Fruit fly (Drosophila melanogaster) whole organism, embryonic: ENCODE results near the gene CG5644.

Experiments used
- Atf6 ChIP-seq: fragments of 200-800 bp; sonication (Bioruptor generic); IDR thresholded peaks from 2 replicates; pipeline ENCODE4 v1.3.6; 2022; ENCODE audit warnings: missing biosample characterization, missing genetic modification characterization
- CG11560 ChIP-seq: fragments of 200-800 bp; sonication (Bioruptor generic); IDR thresholded peaks from 3 replicates; pipeline ENCODE4 v1.3.6; 2022; ENCODE audit warnings: missing biosample characterization, missing genetic modification characterization
- CG11696 ChIP-seq: fragments of 200-800 bp; sonication (Bioruptor generic); IDR thresholded peaks from 2 replicates; pipeline ENCODE4 v1.3.6; 2022; ENCODE audit warnings: missing biosample characterization, missing genetic modification characterization
- CG13123 ChIP-seq: fragments of 200-800 bp; sonication (Bioruptor generic); optimal IDR thresholded peaks from 2 replicates; lab custom pipeline; 2016; ENCODE audit warnings: missing biosample characterization, missing genetic modification characterization
- CG14860 ChIP-seq: fragments of 200-800 bp; sonication (Bioruptor generic); IDR thresholded peaks from 3 replicates; pipeline ENCODE4 v1.3.6; 2022; ENCODE audit warnings: missing biosample characterization, missing genetic modification characterization; ENCODE audit not compliant: partially characterized antibody
- CG15514 ChIP-seq: fragments of 200-800 bp; sonication (Bioruptor generic); optimal IDR thresholded peaks from 3 replicates; lab custom pipeline; 2017; ENCODE audit warnings: missing biosample characterization, missing genetic modification characterization, mild to moderate bottlenecking, moderate library complexity, missing genetic modification reagents
- CG16863 ChIP-seq: fragments of 200-800 bp; sonication (Bioruptor generic); optimal IDR thresholded peaks from 3 replicates; lab custom pipeline; 2016; ENCODE audit warnings: missing biosample characterization, missing genetic modification characterization
- CG18262 ChIP-seq: fragments of 200-800 bp; optimal IDR thresholded peaks from 3 replicates; lab custom pipeline; 2019; ENCODE audit warnings: missing biosample characterization, mild to moderate bottlenecking, missing genetic modification characterization, moderate library complexity
- CG2712 ChIP-seq: fragments of 200-800 bp; optimal IDR thresholded peaks from 3 replicates; lab custom pipeline; 2019; ENCODE audit warnings: missing biosample characterization, mild to moderate bottlenecking, missing genetic modification characterization, moderate library complexity
- CG31365 ChIP-seq: fragments of 200-800 bp; sonication (Bioruptor generic); optimal IDR thresholded peaks from 2 replicates; lab custom pipeline; 2018; ENCODE audit warnings: missing biosample characterization, mild to moderate bottlenecking, missing genetic modification characterization
- CG34376 ChIP-seq: fragments of 200-800 bp; sonication (Bioruptor generic); optimal IDR thresholded peaks from 2 replicates; lab custom pipeline; 2018; ENCODE audit warnings: missing biosample characterization, mild to moderate bottlenecking, missing genetic modification characterization
- CG34422 ChIP-seq: fragments of 200-800 bp; sonication (Bioruptor generic); IDR thresholded peaks from 3 replicates; pipeline ENCODE4 v1.3.6; 2022; ENCODE audit warnings: missing biosample characterization, missing genetic modification characterization
- CG4707 ChIP-seq: fragments of 200-800 bp; sonication (Bioruptor generic); optimal IDR thresholded peaks from 2 replicates; lab custom pipeline; 2018; ENCODE audit warnings: missing biosample characterization, mild to moderate bottlenecking, missing genetic modification characterization, moderate library complexity
- CG6254 ChIP-seq: fragments of 200-800 bp; sonication (Bioruptor generic); optimal IDR thresholded peaks from 3 replicates; lab custom pipeline; 2017; ENCODE audit warnings: mild to moderate bottlenecking, missing biosample characterization, missing genetic modification reagents, missing genetic modification characterization
- CG6689 ChIP-seq: fragments of 200-800 bp; sonication (Bioruptor generic); IDR thresholded peaks from 2 replicates; pipeline ENCODE4 v1.3.6; 2022; ENCODE audit warnings: missing biosample characterization, missing genetic modification characterization
- CG8388 ChIP-seq: fragments of 200-800 bp; sonication (Bioruptor generic); optimal IDR thresholded peaks from 2 replicates; lab custom pipeline; 2019; ENCODE audit warnings: missing biosample characterization, mild to moderate bottlenecking, missing genetic modification characterization, moderate library complexity
- CG9797 ChIP-seq: fragments of 200-800 bp; sonication (Bioruptor generic); optimal IDR thresholded peaks from 3 replicates; lab custom pipeline; 2018; ENCODE audit warnings: missing biosample characterization, mild to moderate bottlenecking, missing genetic modification characterization
- CoRest ChIP-seq: fragments of 200-800 bp; sonication (Bioruptor generic); optimal IDR thresholded peaks from 3 replicates; lab custom pipeline; 2018; ENCODE audit warnings: missing biosample characterization, mild to moderate bottlenecking, missing genetic modification characterization, moderate library complexity
- CrebB ChIP-seq: fragments of 200-800 bp; sonication (Bioruptor generic); optimal IDR thresholded peaks from 3 replicates; lab custom pipeline; 2018; ENCODE audit warnings: missing biosample characterization, mild to moderate bottlenecking, missing genetic modification characterization
- D ChIP-seq, 2 experiments: fragments of 200-800 bp in 1 of 2; fragments of >200 bp in 1 of 2; sonication (Bioruptor generic) in 1 of 2; optimal IDR thresholded peaks; 2 replicates in 1 of 2; 3 replicates in 1 of 2; lab custom pipeline; 2017; ENCODE audit warnings: mild to moderate bottlenecking in 1 of 2, missing biosample characterization in 1 of 2, missing genetic modification characterization in 1 of 2, missing genetic modification reagents in 1 of 2
- Dad ChIP-seq: fragments of 200-800 bp; sonication (Bioruptor generic); optimal IDR thresholded peaks from 3 replicates; lab custom pipeline; 2016; ENCODE audit warnings: missing biosample characterization, missing genetic modification characterization
- Dll ChIP-seq: fragments of 200-800 bp; sonication (Bioruptor generic); IDR thresholded peaks from 4 replicates; pipeline ENCODE4 v1.3.6; 2022; ENCODE audit warnings: missing biosample characterization, missing genetic modification characterization; ENCODE audit not compliant: partially characterized antibody
- Drgx ChIP-seq: fragments of 200-800 bp; sonication (Bioruptor generic); IDR thresholded peaks from 2 replicates; pipeline ENCODE4 v1.3.6; 2022; ENCODE audit warnings: missing biosample characterization, missing genetic modification characterization
- Eip74EF ChIP-seq, 2 experiments: fragments of 200-800 bp in 1 of 2; fragments of >200 bp in 1 of 2; sonication (Bioruptor generic) in 1 of 2; optimal IDR thresholded peaks; 2 replicates each; lab custom pipeline; 2017 to 2019; ENCODE audit warnings: missing biosample characterization in 2 of 2, missing genetic modification characterization in 2 of 2, mild to moderate bottlenecking in 1 of 2, moderate library complexity in 1 of 2
- Hr51 ChIP-seq, 2 experiments: fragments of 200-800 bp; sonication (Bioruptor generic); optimal IDR thresholded peaks; 2 replicates in 1 of 2; 3 replicates in 1 of 2; lab custom pipeline; 2016 to 2018; ENCODE audit warnings: missing biosample characterization in 2 of 2, missing genetic modification characterization in 2 of 2, mild to moderate bottlenecking in 1 of 2, moderate library complexity in 1 of 2
- Hr78 ChIP-seq, 2 experiments: fragments of 200-800 bp in 1 of 2; fragments of >200 bp in 1 of 2; sonication (Bioruptor generic) in 1 of 2; optimal IDR thresholded peaks; 2 replicates each; lab custom pipeline; 2017 to 2019; ENCODE audit warnings: missing biosample characterization in 2 of 2, missing genetic modification characterization in 2 of 2, mild to moderate bottlenecking in 1 of 2, moderate library complexity in 1 of 2
- Mrtf ChIP-seq: fragments of 200-800 bp; sonication (Bioruptor generic); IDR thresholded peaks from 3 replicates; pipeline ENCODE4 v1.3.6; 2022; ENCODE audit warnings: missing biosample characterization, missing genetic modification characterization
- Pdp1 ChIP-seq, 2 experiments: fragments of 200-800 bp; sonication (Bioruptor generic); optimal IDR thresholded peaks; 3 replicates each; lab custom pipeline; 2016; ENCODE audit warnings: missing biosample characterization in 2 of 2, missing genetic modification characterization in 2 of 2, mild to moderate bottlenecking in 1 of 2, moderate library complexity in 1 of 2
- Ravus ChIP-seq: fragments of 200-800 bp; sonication (Bioruptor generic); IDR thresholded peaks from 2 replicates; pipeline ENCODE4 v1.3.6; 2022; ENCODE audit warnings: missing biosample characterization, missing genetic modification characterization
- Side ChIP-seq: fragments of 200-800 bp; sonication (Bioruptor generic); optimal IDR thresholded peaks from 2 replicates; lab custom pipeline; 2016; ENCODE audit warnings: missing biosample characterization, missing genetic modification characterization
- Ssrp ChIP-seq: fragments of 200-800 bp; sonication (Bioruptor generic); optimal IDR thresholded peaks from 2 replicates; lab custom pipeline; 2018; ENCODE audit warnings: missing biosample characterization, mild to moderate bottlenecking, missing genetic modification characterization, moderate library complexity
- Xrp1 ChIP-seq: fragments of 200-800 bp; sonication (Bioruptor generic); IDR thresholded peaks from 2 replicates; pipeline ENCODE4 v1.3.6; 2022; ENCODE audit warnings: missing biosample characterization, missing genetic modification characterization
- az2 ChIP-seq: fragments of 200-800 bp; sonication (Bioruptor generic); optimal IDR thresholded peaks from 3 replicates; lab custom pipeline; 2016; ENCODE audit warnings: missing biosample characterization, missing genetic modification characterization
- br ChIP-seq: fragments of >200 bp; optimal IDR thresholded peaks from 2 replicates; lab custom pipeline; 2017
- crp ChIP-seq, 2 experiments: fragments of 200-800 bp; sonication (Bioruptor generic); optimal IDR thresholded peaks; 2 replicates in 1 of 2; 3 replicates in 1 of 2; lab custom pipeline; 2017; ENCODE audit warnings: missing biosample characterization in 2 of 2, missing genetic modification characterization in 2 of 2, mild to moderate bottlenecking in 1 of 2, moderate library complexity in 1 of 2
- gro ChIP-seq: fragments of 200-800 bp; sonication (Bioruptor generic); optimal IDR thresholded peaks from 2 replicates; lab custom pipeline; 2016; ENCODE audit warnings: missing biosample characterization, missing genetic modification characterization
- gsb ChIP-seq: fragments of 200-800 bp; sonication (Bioruptor generic); IDR thresholded peaks from 2 replicates; pipeline ENCODE4 v1.3.6; 2022; ENCODE audit warnings: missing biosample characterization, missing genetic modification characterization
- otp ChIP-seq: fragments of 200-800 bp; sonication (Bioruptor generic); IDR thresholded peaks from 3 replicates; pipeline ENCODE4, ENCODE4 v1.3.6; 2022; ENCODE audit warnings: missing biosample characterization, missing genetic modification characterization
- pan ChIP-seq, 4 experiments: fragments of >200 bp in 3 of 4; fragments of 200-800 bp in 1 of 4; sonication (Bioruptor generic) in 1 of 4; optimal IDR thresholded peaks in 3 of 4; IDR thresholded peaks in 1 of 4; 2 replicates each; pipeline versions ENCODE4 v1.3.6 to Lab custom; 2017 to 2022; ENCODE audit warnings: missing biosample characterization in 2 of 4, missing genetic modification characterization in 2 of 4, mixed read lengths in 1 of 4
- pb ChIP-seq: fragments of 200-800 bp; sonication (Bioruptor generic); optimal IDR thresholded peaks from 3 replicates; lab custom pipeline; 2016; ENCODE audit warnings: missing biosample characterization, missing genetic modification characterization
- peb ChIP-seq: fragments of 200-800 bp; sonication (Bioruptor generic); IDR thresholded peaks from 2 replicates; pipeline ENCODE4 v1.3.6; 2022; ENCODE audit warnings: missing biosample characterization, missing genetic modification characterization
- pnt ChIP-seq: fragments of 200-800 bp; sonication (Bioruptor generic); optimal IDR thresholded peaks from 3 replicates; lab custom pipeline; 2016; ENCODE audit warnings: missing biosample characterization, missing genetic modification characterization
- psq ChIP-seq: fragments of 200-800 bp; sonication (Bioruptor generic); optimal IDR thresholded peaks from 2 replicates; lab custom pipeline; 2017; ENCODE audit warnings: missing biosample characterization, missing genetic modification characterization
- sens ChIP-seq: fragments of 200-800 bp; sonication (Bioruptor generic); peaks from one replicate; lab custom pipeline; 2016; ENCODE audit warnings: missing biosample characterization, missing genetic modification characterization
- sna ChIP-seq: fragments of 200-800 bp; sonication (Bioruptor generic); IDR thresholded peaks from 2 replicates; pipeline ENCODE4 v1.3.6; 2022; ENCODE audit warnings: missing biosample characterization, missing genetic modification characterization; ENCODE audit not compliant: partially characterized antibody
- sqz ChIP-seq: fragments of 200-800 bp; sonication (Bioruptor generic); optimal IDR thresholded peaks from 3 replicates; lab custom pipeline; 2018; ENCODE audit warnings: missing biosample characterization, mild to moderate bottlenecking, missing genetic modification characterization
- sug ChIP-seq: fragments of 200-800 bp; optimal IDR thresholded peaks from 2 replicates; lab custom pipeline; 2019; ENCODE audit warnings: missing biosample characterization, mild to moderate bottlenecking, missing genetic modification characterization, moderate library complexity

Gene CG5644

dm6 chr3L:8978678-8979413 is 834 bp downstream of the CG5644 start:
- TF ChIP-seq CG34376 (peak; percentile 47), pb (GFP tag; lab: Kevin White, UChicago) (no peak), br (no peak), CG14860 (GFP tag; lab: Robert Waterston, UW) (0 out of 3 replicates have a peak, but pooled peaks have one; percentile 36), CG31365 (tag; lab: Kevin White, UChicago) (no peak), Drgx (GFP tag; lab: Robert Waterston, UW) (peak; percentile 73), sens (GFP tag; lab: Kevin White, UChicago) (peak; percentile 85), CG13123 (no peak), az2 (peak; percentile 40), peb (GFP tag; lab: Robert Waterston, UW) (no peak), Ssrp (tag; lab: Kevin White, UChicago) (peak; percentile 1), otp (GFP tag; lab: Robert Waterston, UW) (0 out of 3 replicates have a peak, but pooled peaks have one; percentile 25), CG4707 (no peak), gsb (GFP tag; lab: Robert Waterston, UW) (no peak), gro (GFP tag; lab: Kevin White, UChicago) (no peak), CG34422 (GFP tag; lab: Robert Waterston, UW) (peak; percentile 84; the same call in 1 of the 3 replicates), pan (optimal IDR thresholded peaks at IDR 0.05; lab: Kevin White, UChicago) (no peak), pan (GFP tag; optimal IDR thresholded peaks at IDR 0.05 in 1 of 2, IDR thresholded peaks at IDR 0.05 in 1 of 2) (peak in 1 of 2 experiments; percentile 26), sna (GFP tag; lab: Robert Waterston, UW) (0 out of 2 replicates have a peak, but pooled peaks have one; percentile 51), CG16863 (GFP tag; lab: Kevin White, UChicago) (no peak), CG11560 (tag; lab: Robert Waterston, UW) (no peak), CG15514 (GFP tag; lab: Kevin White, UChicago) (peak; percentile 19), CrebB (tag; lab: Kevin White, UChicago) (peak; percentile 32), CG8388 (GFP tag; lab: Kevin White, UChicago) (peak; percentile 5), CG6689 (GFP tag; lab: Robert Waterston, UW) (peak; percentile 48), sqz (GFP tag; lab: Kevin White, UChicago) (no peak), Hr78 (GFP tag; optimal IDR thresholded peaks at IDR 0.05; lab: Kevin White, UChicago) (peak in 1 of 2 experiments; percentile 99), Ravus (GFP tag; lab: Robert Waterston, UW) (no peak), Eip74EF (GFP tag; optimal IDR thresholded peaks at IDR 0.05; lab: Kevin White, UChicago) (peak in 1 of 2 experiments; percentile 41), D (optimal IDR thresholded peaks at IDR 0.05; lab: Kevin White, UChicago) (no peak), D (GFP tag; optimal IDR thresholded peaks at IDR 0.05; lab: Kevin White, UChicago) (no peak), CoRest (tag; lab: Kevin White, UChicago) (no peak), CG9797 (GFP tag; lab: Kevin White, UChicago) (no peak), Side (GFP tag; lab: Kevin White, UChicago) (no peak), psq (GFP tag; lab: Kevin White, UChicago) (peak; percentile 16), sug (tag; lab: Kevin White, UChicago) (peak; percentile 15), crp (GFP tag; optimal IDR thresholded peaks at IDR 0.05; lab: Kevin White, UChicago) (peak; percentile 3 to 83), Mrtf (GFP tag; lab: Robert Waterston, UW) (no peak), Xrp1 (GFP tag; lab: Robert Waterston, UW) (0 out of 2 replicates have a peak, but pooled peaks have one; percentile 21), CG6254 (GFP tag; lab: Kevin White, UChicago) (no peak), Dll (GFP tag; lab: Robert Waterston, UW) (peak; percentile 71), CG11696 (GFP tag; lab: Robert Waterston, UW) (0 out of 2 replicates have a peak, but pooled peaks have one; percentile 21), pnt (no peak), CG2712 (tag; lab: Kevin White, UChicago) (peak; percentile 51), Atf6 (0 out of 2 replicates have a peak, but pooled peaks have one; percentile 18), Dad (no peak), CG18262 (tag; lab: Kevin White, UChicago) (peak; percentile 14), Pdp1 (GFP tag; optimal IDR thresholded peaks at IDR 0.05; lab: Kevin White, UChicago) (peak in 1 of 2 experiments; percentile 70), Hr51 (GFP tag; optimal IDR thresholded peaks at IDR 0.05; lab: Kevin White, UChicago) (peak in 1 of 2 experiments; percentile 26)
